Worm (Caenorhabditis elegans) whole organism, L4/young adult: ENCODE data around the gene idpp-4.

ENCODE experiments used
- W03F9.2 ChIP-seq: fragments of 150-350 bp; optimal IDR thresholded peaks from 2 replicates; lab custom pipeline; 2014; ENCODE audit warnings: missing biosample characterization, missing genetic modification characterization
- dao-5 ChIP-seq: sonication (generic microtip); optimal IDR thresholded peaks from 2 replicates; lab custom pipeline; 2016; ENCODE audit warnings: missing genotype, missing genetic modification characterization, moderate library complexity, missing compliant biosample characterization
- him-1 ChIP-seq: sonication (generic microtip); optimal IDR thresholded peaks from 2 replicates; lab custom pipeline; 2016; ENCODE audit warnings: missing genotype, missing genetic modification reagents, missing genetic modification characterization, missing compliant biosample characterization

idpp-4 gene

DNA sequence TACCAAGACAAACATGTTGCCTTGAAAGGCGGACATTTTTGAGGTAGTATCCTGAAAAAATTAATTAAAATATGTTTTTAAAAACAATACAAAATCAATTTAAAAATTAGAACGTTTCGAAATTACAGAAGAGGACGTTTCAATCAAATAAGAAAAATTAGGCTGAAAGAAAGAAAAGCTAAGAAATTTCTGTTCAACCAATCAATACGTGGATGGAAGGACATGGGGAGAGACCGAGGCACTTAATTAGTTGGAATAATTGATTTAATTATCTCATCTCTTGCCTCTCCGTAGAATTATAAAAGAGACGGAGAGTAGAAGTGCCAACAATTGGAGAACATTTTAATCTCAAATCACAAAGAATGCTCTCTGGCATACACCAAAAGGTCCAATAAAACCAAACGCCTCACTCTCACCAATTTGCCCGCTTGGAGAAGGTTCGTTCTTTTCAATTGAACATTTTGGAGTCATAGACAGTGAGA is 48.3 kb downstream of the idpp-4 start, which contains the start of gene ceh-58:
TSS of gene ceh-58 (minus strand) at position 51 of the 482 bp plus-strand sequence.
- no peak for TF ChIP-seq him-1 (tag; lab: Kevin White, UChicago)
- TF ChIP-seq W03F9.2 (tag; lab: Kevin White, UChicago): no peak
- TF ChIP-seq dao-5 (tag; lab: Kevin White, UChicago): no peak

DNA sequence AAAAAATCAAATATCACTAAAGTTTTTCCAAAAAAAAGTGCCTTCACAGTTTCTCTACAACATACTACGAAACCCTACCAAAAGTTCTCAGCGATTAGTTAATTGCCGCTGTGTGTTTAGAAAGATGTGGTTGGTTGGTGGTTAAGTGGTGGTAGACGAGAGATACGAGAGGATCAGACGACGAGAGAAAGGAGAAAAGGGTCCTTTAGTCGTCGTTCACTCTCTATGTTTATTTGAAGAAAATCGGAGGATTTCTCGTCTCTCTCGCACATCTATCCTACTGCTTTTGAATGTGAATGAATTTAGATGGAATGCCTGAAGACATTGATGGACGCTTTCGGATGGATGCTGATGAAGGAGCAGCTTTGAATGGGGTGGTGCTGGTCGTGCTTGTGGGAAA is 49.6 kb downstream of the idpp-4 start:
- TF ChIP-seq dao-5 (tag; lab: Kevin White, UChicago) (no peak), W03F9.2 (tag; lab: Kevin White, UChicago) (no peak), him-1 (tag; lab: Kevin White, UChicago) (no peak)

DNA sequence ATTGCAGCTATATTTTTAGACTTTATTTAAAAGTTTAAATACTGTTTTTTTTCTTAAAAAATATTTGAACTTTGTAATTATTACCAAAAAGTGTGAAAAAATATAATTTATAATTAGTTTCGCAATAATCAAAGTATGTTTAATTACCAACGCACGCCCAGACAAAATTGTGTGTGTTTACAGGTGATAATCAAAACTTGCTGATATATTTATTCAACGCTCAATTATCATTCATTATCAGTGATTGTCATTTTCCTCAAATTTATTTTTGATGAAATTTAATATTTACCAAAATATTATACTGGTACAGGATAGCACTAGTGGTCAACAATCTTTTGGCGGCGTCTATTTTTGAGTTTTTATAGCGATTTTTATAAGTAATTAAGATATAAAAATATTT is 51.8 kb downstream of the idpp-4 start:
- TF ChIP-seq W03F9.2 (tag; lab: Kevin White, UChicago) (no peak), dao-5 (tag; lab: Kevin White, UChicago) (no peak), him-1 (tag; lab: Kevin White, UChicago) (no peak)

DNA sequence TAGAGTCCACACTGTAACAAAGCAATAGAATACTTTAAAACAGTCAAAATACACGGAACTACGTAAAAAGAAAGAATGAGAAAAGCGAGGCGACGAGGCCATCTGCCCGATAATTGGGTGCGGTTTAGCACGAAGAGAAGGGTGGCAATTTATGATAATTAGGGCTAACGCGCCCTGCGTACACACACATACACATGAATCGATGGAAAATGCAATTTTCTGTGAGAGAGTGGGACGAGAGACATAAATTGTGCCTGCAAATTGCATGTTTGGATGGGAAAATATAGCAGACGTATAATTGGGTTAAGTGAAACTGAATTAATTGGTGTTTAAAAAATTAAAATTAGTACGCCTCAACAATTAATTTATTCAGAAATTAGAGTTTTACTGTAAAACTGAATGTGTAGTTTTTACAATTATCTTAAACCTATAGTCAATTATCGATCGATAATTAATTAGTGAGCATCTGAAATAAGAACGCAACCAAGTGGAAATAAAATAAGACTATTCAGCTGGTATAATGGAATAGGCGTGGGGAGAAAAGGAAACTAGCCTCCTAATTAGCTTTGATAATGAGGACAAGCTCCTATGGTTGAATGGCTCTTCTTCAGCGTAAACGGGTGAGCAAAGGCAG is 52.4 kb downstream of the idpp-4 start:
- TF ChIP-seq W03F9.2 (tag; lab: Kevin White, UChicago): no peak
- no peak for TF ChIP-seq dao-5 (tag; lab: Kevin White, UChicago)
- no peak for TF ChIP-seq him-1 (tag; lab: Kevin White, UChicago)
